Worm (Caenorhabditis elegans) whole organism, L4 larva: ENCODE data around the gene crm-1.

Experiments used
- D1046.2 ChIP-seq: fragments of 200-800 bp; sonication (Bioruptor generic); IDR thresholded peaks from 2 replicates; pipeline ENCODE4 v1.3.6; 2022; ENCODE audit warnings: missing genetic modification characterization, missing compliant biosample characterization
- F26F4.8 ChIP-seq: fragments of 200-800 bp; sonication (Bioruptor generic); conservative IDR thresholded peaks from 2 replicates; pipeline ENCODE4 v1.3.6; 2022; ENCODE audit warnings: missing genetic modification characterization, missing compliant biosample characterization
- F44E2.7 ChIP-seq: fragments of 200-800 bp; sonication (Bioruptor generic); IDR thresholded peaks from 2 replicates; pipeline ENCODE4 v2.1.2; 2022; ENCODE audit warnings: missing genetic modification characterization, missing compliant biosample characterization
- F49E8.2 ChIP-seq: sonication (generic microtip); optimal IDR thresholded peaks from 2 replicates; lab custom pipeline; 2016; ENCODE audit warnings: missing compliant biosample characterization, mild to moderate bottlenecking, missing genetic modification characterization, borderline replicate concordance
- T26A8.4 ChIP-seq: fragments of 200-800 bp; sonication (Bioruptor generic); IDR thresholded peaks from 2 replicates; pipeline ENCODE4 v1.3.6; 2022; ENCODE audit warnings: missing genetic modification characterization, missing compliant biosample characterization
- Y75B8A.6 ChIP-seq: fragments of 200-800 bp; sonication (Bioruptor generic); IDR thresholded peaks from 2 replicates; pipeline ENCODE4 v1.3.6; 2022; ENCODE audit warnings: missing genetic modification reagents, missing genetic modification characterization, missing compliant biosample characterization
- ZK337.2 ChIP-seq: fragments of 200-800 bp; sonication (Bioruptor generic); IDR thresholded peaks from 2 replicates; pipeline ENCODE4 v1.3.6; 2022; ENCODE audit warnings: missing genetic modification reagents, missing genetic modification characterization, missing compliant biosample characterization
- ZK546.5 ChIP-seq, 2 experiments: sonication (generic microtip); optimal IDR thresholded peaks; 2 replicates each; lab custom pipeline; 2017; ENCODE audit warnings: missing biosample characterization in 2 of 2, missing genetic modification characterization in 2 of 2
- aha-1 ChIP-seq: fragments of 150-350 bp; peaks from one replicate; lab custom pipeline; 2014; ENCODE audit warnings: missing biosample characterization, missing genetic modification characterization
- ama-1 ChIP-seq: fragments of 150-350 bp; optimal IDR thresholded peaks from 2 replicates; lab custom pipeline; 2014; ENCODE audit warnings: inconsistent platforms, mixed read lengths
- ceh-28 ChIP-seq: fragments of 150-350 bp; optimal IDR thresholded peaks from 2 replicates; lab custom pipeline; 2014; ENCODE audit warnings: missing biosample characterization, missing genetic modification reagents, missing genetic modification characterization
- ceh-44 ChIP-seq: fragments of 200-800 bp; sonication (Bioruptor generic); IDR thresholded peaks from 2 replicates; pipeline ENCODE4 v1.3.6; 2022; ENCODE audit warnings: missing genetic modification reagents, missing genetic modification characterization, missing compliant biosample characterization
- ces-1 ChIP-seq: fragments of 150-350 bp; sonication (generic microtip); optimal IDR thresholded peaks from 4 replicates; lab custom pipeline; 2014; ENCODE audit warnings: missing biosample characterization, missing genetic modification reagents, missing genetic modification characterization
- cey-2 ChIP-seq: sonication (generic microtip); optimal IDR thresholded peaks from 3 replicates; lab custom pipeline; 2017; ENCODE audit warnings: missing genetic modification characterization, mild to moderate bottlenecking, missing compliant biosample characterization, antibody characterized with exemption, borderline replicate concordance; ENCODE audit not compliant: insufficient read depth
- daf-16 ChIP-seq, 3 experiments: sonication (generic microtip); optimal IDR thresholded peaks; 2 replicates each; lab custom pipeline; 2016 to 2017; ENCODE audit warnings: missing genetic modification characterization in 3 of 3, missing genetic modification reagents in 3 of 3, mild to moderate bottlenecking in 2 of 3, missing compliant biosample characterization in 2 of 3, missing biosample characterization in 1 of 3, moderate library complexity in 1 of 3
- dmd-6 ChIP-seq: fragments of 200-800 bp; sonication (Bioruptor generic); IDR thresholded peaks from 2 replicates; pipeline ENCODE4 v1.3.6; 2022; ENCODE audit warnings: missing genetic modification reagents, missing genetic modification characterization, missing compliant biosample characterization
- dmd-9 ChIP-seq: fragments of 200-800 bp; sonication (Bioruptor generic); IDR thresholded peaks from 2 replicates; pipeline ENCODE4 v1.3.6; 2022; ENCODE audit warnings: missing genetic modification reagents, missing genetic modification characterization, missing compliant biosample characterization
- dve-1 ChIP-seq: sonication (generic microtip); optimal IDR thresholded peaks from 2 replicates; lab custom pipeline; 2017; ENCODE audit warnings: antibody characterized with exemption, mild to moderate bottlenecking, missing genetic modification characterization, missing compliant biosample characterization; ENCODE audit not compliant: insufficient read depth
- egl-27 ChIP-seq: sonication (generic microtip); optimal IDR thresholded peaks from 3 replicates; lab custom pipeline; 2017; ENCODE audit warnings: missing biosample characterization, missing genetic modification reagents, missing genetic modification characterization
- egl-43 ChIP-seq: fragments of 200-800 bp; sonication (Bioruptor generic); IDR thresholded peaks from 2 replicates; pipeline ENCODE4 v1.3.6; 2022; ENCODE audit warnings: missing genetic modification reagents, missing genetic modification characterization, missing compliant biosample characterization
- fos-1 ChIP-seq: fragments of 150-350 bp; optimal IDR thresholded peaks from 2 replicates; lab custom pipeline; 2014; ENCODE audit warnings: missing biosample characterization, missing genetic modification characterization
- hif-1 ChIP-seq, 2 experiments: sonication (generic microtip); optimal IDR thresholded peaks; 2 replicates each; lab custom pipeline; 2016 to 2017; ENCODE audit warnings: missing compliant biosample characterization in 2 of 2, missing genetic modification characterization in 2 of 2, missing genetic modification reagents in 2 of 2, missing genotype in 2 of 2, mild to moderate bottlenecking in 1 of 2
- hlh-11 ChIP-seq: fragments of 200-800 bp; sonication (Bioruptor generic); optimal IDR thresholded peaks from 2 replicates; lab custom pipeline; 2018; ENCODE audit warnings: mild to moderate bottlenecking, missing genetic modification characterization, missing compliant biosample characterization
- hlh-30 ChIP-seq: sonication (generic microtip); optimal IDR thresholded peaks from 2 replicates; lab custom pipeline; 2017; ENCODE audit warnings: antibody characterized with exemption, mild to moderate bottlenecking, missing genetic modification characterization, missing compliant biosample characterization; ENCODE audit not compliant: insufficient read depth
- jun-1 ChIP-seq: fragments of 150-350 bp; optimal IDR thresholded peaks from 2 replicates; lab custom pipeline; 2014; ENCODE audit warnings: missing biosample characterization, missing genetic modification reagents, missing genetic modification characterization
- lin-29 ChIP-seq: fragments of 200-800 bp; sonication (Bioruptor generic); IDR thresholded peaks from 2 replicates; pipeline ENCODE4 v1.3.6; 2022; ENCODE audit warnings: missing genetic modification reagents, missing genetic modification characterization, missing compliant biosample characterization
- lin-38 ChIP-seq: fragments of 200-800 bp; sonication (Bioruptor generic); IDR thresholded peaks from 2 replicates; pipeline ENCODE4 v1.3.6; 2022; ENCODE audit warnings: missing genetic modification reagents, missing genetic modification characterization, missing compliant biosample characterization
- lir-3 ChIP-seq: sonication (generic microtip); optimal IDR thresholded peaks from 2 replicates; lab custom pipeline; 2016; ENCODE audit warnings: mild to moderate bottlenecking, missing genetic modification characterization, missing compliant biosample characterization
- lsy-2 ChIP-seq, 2 experiments: fragments of 150-350 bp in 1 of 2; sonication (generic microtip) in 1 of 2; optimal IDR thresholded peaks; 2 replicates each; lab custom pipeline; 2014 to 2017; ENCODE audit warnings: missing biosample characterization in 2 of 2, missing genetic modification characterization in 2 of 2
- madf-5 ChIP-seq, 2 experiments: fragments of 200-800 bp; sonication (Bioruptor generic); IDR thresholded peaks; 2 replicates each; pipeline ENCODE4 v1.3.6; 2022; ENCODE audit warnings: missing compliant biosample characterization in 2 of 2, missing genetic modification characterization in 2 of 2
- mdl-1 ChIP-seq, 2 experiments: fragments of 150-350 bp in 1 of 2; sonication (generic microtip) in 1 of 2; optimal IDR thresholded peaks; 2 replicates each; lab custom pipeline; 2014 to 2017; ENCODE audit warnings: missing biosample characterization in 2 of 2, missing genetic modification characterization in 2 of 2
- mdt-29 ChIP-seq: fragments of 200-800 bp; sonication (Bioruptor generic); IDR thresholded peaks from 2 replicates; pipeline ENCODE4 v1.3.6; 2022; ENCODE audit warnings: missing genetic modification reagents, missing genetic modification characterization, missing compliant biosample characterization
- mxl-2 ChIP-seq: fragments of 200-800 bp; sonication (Bioruptor generic); conservative IDR thresholded peaks from 2 replicates; pipeline ENCODE4 v1.3.6; 2022; ENCODE audit warnings: missing genetic modification reagents, missing genetic modification characterization, missing compliant biosample characterization
- nhr-10 ChIP-seq: fragments of 150-350 bp; optimal IDR thresholded peaks from 2 replicates; lab custom pipeline; 2014; ENCODE audit warnings: missing biosample characterization, missing genetic modification characterization
- nhr-102 ChIP-seq: sonication (generic microtip); optimal IDR thresholded peaks from 2 replicates; lab custom pipeline; 2016; ENCODE audit warnings: mild to moderate bottlenecking, missing genetic modification characterization, moderate library complexity, missing compliant biosample characterization
- nhr-237 ChIP-seq: sonication (generic microtip); optimal IDR thresholded peaks from 2 replicates; lab custom pipeline; 2017; ENCODE audit warnings: missing biosample characterization, missing genetic modification characterization
- nhr-25 ChIP-seq: sonication (generic microtip); optimal IDR thresholded peaks from 2 replicates; lab custom pipeline; 2017; ENCODE audit warnings: missing genetic modification characterization, mild to moderate bottlenecking, missing compliant biosample characterization, antibody characterized with exemption, moderate library complexity, borderline replicate concordance; ENCODE audit not compliant: insufficient read depth
- nhr-28 ChIP-seq: fragments of 150-350 bp; optimal IDR thresholded peaks from 2 replicates; lab custom pipeline; 2014; ENCODE audit warnings: missing biosample characterization, missing genetic modification characterization
- nhr-41 ChIP-seq: fragments of 200-800 bp; sonication (Bioruptor generic); IDR thresholded peaks from 2 replicates; pipeline ENCODE4 v1.3.6; 2022; ENCODE audit warnings: missing genetic modification reagents, missing genetic modification characterization, missing compliant biosample characterization
- nhr-48 ChIP-seq: sonication (generic microtip); optimal IDR thresholded peaks from 2 replicates; lab custom pipeline; 2016; ENCODE audit warnings: mild to moderate bottlenecking, missing genetic modification characterization, missing compliant biosample characterization
- nhr-6 ChIP-seq: fragments of 150-350 bp; optimal IDR thresholded peaks from 2 replicates; lab custom pipeline; 2014; ENCODE audit warnings: missing biosample characterization, missing genetic modification characterization
- nhr-77 ChIP-seq: fragments of 150-350 bp; optimal IDR thresholded peaks from 2 replicates; lab custom pipeline; 2014; ENCODE audit warnings: missing biosample characterization, missing genetic modification characterization
- php-3 ChIP-seq: fragments of 200-800 bp; sonication (Bioruptor generic); IDR thresholded peaks from 2 replicates; pipeline ENCODE4 v1.3.6; 2022; ENCODE audit warnings: missing genetic modification reagents, missing genetic modification characterization, missing compliant biosample characterization
- sdz-12 ChIP-seq: fragments of 200-800 bp; sonication (Bioruptor generic); optimal IDR thresholded peaks from 2 replicates; lab custom pipeline; 2018; ENCODE audit warnings: mild to moderate bottlenecking, missing genetic modification characterization, missing compliant biosample characterization
- snpc-1.2 ChIP-seq: fragments of 200-800 bp; sonication (Bioruptor generic); IDR thresholded peaks from 2 replicates; pipeline ENCODE4 v1.3.6; 2022; ENCODE audit warnings: missing genetic modification reagents, missing genetic modification characterization, missing compliant biosample characterization
- tra-1 ChIP-seq: fragments of 200-800 bp; sonication (Bioruptor generic); IDR thresholded peaks from 2 replicates; pipeline ENCODE4 v1.3.6; 2022; ENCODE audit warnings: missing genetic modification reagents, missing genetic modification characterization, missing compliant biosample characterization
- vab-7 ChIP-seq: fragments of 200-800 bp; sonication (Bioruptor generic); IDR thresholded peaks from 2 replicates; pipeline ENCODE4 v1.3.6; 2022; ENCODE audit warnings: missing genetic modification reagents, missing genetic modification characterization, missing compliant biosample characterization
- zag-1 ChIP-seq: fragments of 150-350 bp; optimal IDR thresholded peaks from 2 replicates; lab custom pipeline; 2014; ENCODE audit warnings: missing biosample characterization, missing genetic modification characterization
- zfp-2 ChIP-seq: sonication (generic microtip); optimal IDR thresholded peaks from 2 replicates; lab custom pipeline; 2016; ENCODE audit warnings: mild to moderate bottlenecking, missing genetic modification characterization, missing compliant biosample characterization
- zip-2 ChIP-seq: fragments of 150-350 bp; optimal IDR thresholded peaks from 2 replicates; lab custom pipeline; 2014; ENCODE audit warnings: missing biosample characterization, missing genetic modification characterization
- ztf-7 ChIP-seq: fragments of 150-350 bp; optimal IDR thresholded peaks from 2 replicates; lab custom pipeline; 2014; ENCODE audit warnings: missing biosample characterization, missing genetic modification characterization

Gene crm-1

ce11 chrV:10371177-10371576 is 39.3 kb upstream of the crm-1 start:
- TF ChIP-seq nhr-25 (tag; lab: Kevin White, UChicago) = no peak
- TF ChIP-seq nhr-102 (tag; lab: Kevin White, UChicago) = no peak
- TF ChIP-seq zip-2 (tag; lab: Kevin White, UChicago) = no peak
- peak; percentile 18 for TF ChIP-seq nhr-10 (tag; lab: Kevin White, UChicago)
- no peak for TF ChIP-seq F49E8.2 (tag; lab: Kevin White, UChicago)
- no peak for TF ChIP-seq daf-16 (GFP tag; optimal IDR thresholded peaks at IDR 0.05; lab: Kevin White, UChicago)
- TF ChIP-seq daf-16 (tag; optimal IDR thresholded peaks at IDR 0.05; lab: Kevin White, UChicago) = peak; percentile 83
- no peak for TF ChIP-seq F44E2.7
- peak; percentile 74; the same call in 1 of the 2 replicates for TF ChIP-seq tra-1
- TF ChIP-seq zag-1 (tag; lab: Kevin White, UChicago) = no peak
- TF ChIP-seq ama-1 = no peak
- TF ChIP-seq D1046.2 (GFP tag; lab: Robert Waterston, UW) = no peak
- peak; percentile 95 for TF ChIP-seq dmd-6 (GFP tag; lab: Robert Waterston, UW)
- TF ChIP-seq dve-1 (tag; lab: Kevin White, UChicago) = peak; percentile 89
- no peak for TF ChIP-seq jun-1 (tag; lab: Kevin White, UChicago)
- no peak for TF ChIP-seq dmd-9
- TF ChIP-seq hlh-30 (tag; lab: Kevin White, UChicago) = peak; percentile 82
- no peak for TF ChIP-seq nhr-41 (GFP tag; lab: Robert Waterston, UW)
- no peak for TF ChIP-seq lsy-2 (tag; optimal IDR thresholded peaks at IDR 0.05; lab: Kevin White, UChicago)
- no peak for TF ChIP-seq nhr-237
- 0 out of 2 replicates have a peak, but pooled peaks have one; percentile 33 for TF ChIP-seq php-3 (GFP tag; lab: Robert Waterston, UW)
- TF ChIP-seq sdz-12 (GFP tag; lab: Kevin White, UChicago) = no peak
- peak; percentile 86 for TF ChIP-seq hlh-11 (tag; lab: Kevin White, UChicago)
- TF ChIP-seq lin-29 (GFP tag; lab: Robert Waterston, UW) = no peak
- TF ChIP-seq F26F4.8 (GFP tag; lab: Robert Waterston, UW) = no peak
- peak in 1 of 2 experiments; percentile 66 for TF ChIP-seq mdl-1 (tag; optimal IDR thresholded peaks at IDR 0.05; lab: Kevin White, UChicago)
- no peak for TF ChIP-seq ZK546.5 (tag; optimal IDR thresholded peaks at IDR 0.05; lab: Kevin White, UChicago)
- no peak for TF ChIP-seq egl-27 (tag; lab: Kevin White, UChicago)
- peak; percentile 1 for TF ChIP-seq aha-1 (tag; lab: Kevin White, UChicago)
- TF ChIP-seq mdt-29 (GFP tag; lab: Robert Waterston, UW) = no peak
- no peak for TF ChIP-seq T26A8.4 (GFP tag; lab: Robert Waterston, UW)
- TF ChIP-seq egl-43 (GFP tag; lab: Robert Waterston, UW) = no peak
- peak; percentile 100 for TF ChIP-seq nhr-28 (tag; lab: Kevin White, UChicago)
- TF ChIP-seq ceh-28 (tag; lab: Kevin White, UChicago) = no peak
- no peak for TF ChIP-seq Y75B8A.6 (GFP tag; lab: Robert Waterston, UW)
- TF ChIP-seq mxl-2 (GFP tag; lab: Robert Waterston, UW) = no peak
- TF ChIP-seq snpc-1.2 (GFP tag; lab: Robert Waterston, UW) = no peak
- no peak for TF ChIP-seq vab-7 (GFP tag; lab: Robert Waterston, UW)
- TF ChIP-seq cey-2 (tag; lab: Kevin White, UChicago) = peak; percentile 59
- TF ChIP-seq ztf-7 (tag; lab: Kevin White, UChicago) = no peak
- no peak for TF ChIP-seq zfp-2 (tag; lab: Kevin White, UChicago)
- TF ChIP-seq nhr-6 = peak; percentile 5
- TF ChIP-seq nhr-48 (tag; lab: Kevin White, UChicago) = peak; percentile 67
- no peak for TF ChIP-seq madf-5 (GFP tag; IDR thresholded peaks at IDR 0.05; lab: Robert Waterston, UW)
- no peak for TF ChIP-seq ceh-44 (GFP tag; lab: Robert Waterston, UW)
- TF ChIP-seq lin-38 (GFP tag; lab: Robert Waterston, UW) = no peak
- TF ChIP-seq fos-1 = no peak
- peak; percentile 65 for TF ChIP-seq nhr-77
- no peak for TF ChIP-seq ces-1 (GFP tag; lab: Kevin White, UChicago)
- no peak for TF ChIP-seq ZK337.2 (GFP tag; lab: Robert Waterston, UW)
- TF ChIP-seq hif-1 (tag; optimal IDR thresholded peaks at IDR 0.05; lab: Kevin White, UChicago) = peak in 1 of 2 experiments; percentile 45
- no peak for TF ChIP-seq lir-3
